Worm (Caenorhabditis elegans) whole organism, L3 larva: ENCODE measurements around the gene lido-10.

Experiments
- ama-1 ChIP-seq: fragments of 150-350 bp; optimal IDR thresholded peaks from 2 replicates; lab custom pipeline; 2018
- ceh-16 ChIP-seq: sonication (generic microtip); optimal IDR thresholded peaks from 2 replicates; lab custom pipeline; 2017; ENCODE audit warnings: missing biosample characterization, missing genetic modification characterization
- ceh-28 ChIP-seq: fragments of 150-350 bp; optimal IDR thresholded peaks from 2 replicates; lab custom pipeline; 2014; ENCODE audit warnings: missing biosample characterization, missing genetic modification reagents, missing genetic modification characterization
- ceh-82 ChIP-seq: fragments of 150-350 bp; optimal IDR thresholded peaks from 2 replicates; lab custom pipeline; 2014; ENCODE audit warnings: missing biosample characterization, missing genetic modification characterization
- ceh-9 ChIP-seq: sonication (generic microtip); optimal IDR thresholded peaks from 2 replicates; lab custom pipeline; 2018; ENCODE audit warnings: missing biosample characterization, missing genetic modification characterization
- egl-5 ChIP-seq: fragments of 150-350 bp; optimal IDR thresholded peaks from 2 replicates; lab custom pipeline; 2017; ENCODE audit warnings: missing biosample characterization, missing genetic modification reagents, missing genetic modification characterization, inconsistent platforms
- elt-1 ChIP-seq: fragments of 150-350 bp; optimal IDR thresholded peaks from 2 replicates; lab custom pipeline; 2014; ENCODE audit warnings: missing biosample characterization, missing genetic modification characterization
- elt-2 ChIP-seq: sonication (generic microtip); optimal IDR thresholded peaks from 2 replicates; lab custom pipeline; 2016; ENCODE audit warnings: missing genetic modification reagents, mild to moderate bottlenecking, missing genetic modification characterization, missing compliant biosample characterization
- eor-1 ChIP-seq, 2 experiments: fragments of 150-350 bp; optimal IDR thresholded peaks; 2 replicates each; lab custom pipeline; 2014 to 2018; ENCODE audit warnings: missing biosample characterization in 2 of 2, missing genetic modification characterization in 2 of 2
- fkh-10 ChIP-seq: sonication (generic microtip); optimal IDR thresholded peaks from 2 replicates; lab custom pipeline; 2017; ENCODE audit warnings: missing biosample characterization, missing genetic modification reagents, missing genetic modification characterization
- fos-1 ChIP-seq: fragments of 150-350 bp; optimal IDR thresholded peaks from 2 replicates; lab custom pipeline; 2014; ENCODE audit warnings: missing biosample characterization, missing genetic modification characterization
- hmg-11 ChIP-seq: sonication (generic microtip); optimal IDR thresholded peaks from 2 replicates; lab custom pipeline; 2016; ENCODE audit warnings: missing genetic modification characterization, missing compliant biosample characterization
- jun-1 ChIP-seq: fragments of 150-350 bp; optimal IDR thresholded peaks from 2 replicates; lab custom pipeline; 2014; ENCODE audit warnings: missing biosample characterization, missing genetic modification reagents, missing genetic modification characterization
- lin-39 ChIP-seq: fragments of 150-350 bp; optimal IDR thresholded peaks from 2 replicates; lab custom pipeline; 2018; ENCODE audit warnings: missing biosample characterization, missing genetic modification reagents, missing genetic modification characterization
- mdl-1 ChIP-seq: fragments of 150-350 bp; optimal IDR thresholded peaks from 2 replicates; lab custom pipeline; 2014; ENCODE audit warnings: missing biosample characterization, missing genetic modification characterization
- mml-1 ChIP-seq: fragments of 150-350 bp; sonication (generic microtip); optimal IDR thresholded peaks from 3 replicates; lab custom pipeline; 2014; ENCODE audit warnings: missing biosample characterization, missing genetic modification characterization
- nfya-1 ChIP-seq: sonication (generic microtip); optimal IDR thresholded peaks from 2 replicates; lab custom pipeline; 2017; ENCODE audit warnings: missing genetic modification characterization, mild to moderate bottlenecking, missing compliant biosample characterization, antibody characterized with exemption, moderate library complexity; ENCODE audit not compliant: insufficient read depth
- nhr-12 ChIP-seq: fragments of 150-350 bp; optimal IDR thresholded peaks from 2 replicates; lab custom pipeline; 2014; ENCODE audit warnings: missing biosample characterization, missing genetic modification characterization
- nhr-28 ChIP-seq: fragments of 150-350 bp; optimal IDR thresholded peaks from 2 replicates; lab custom pipeline; 2014; ENCODE audit warnings: missing biosample characterization, missing genetic modification characterization
- nhr-67 ChIP-seq: fragments of 150-350 bp; optimal IDR thresholded peaks from 2 replicates; lab custom pipeline; 2014; ENCODE audit warnings: missing biosample characterization, missing genetic modification characterization
- nhr-76 ChIP-seq: fragments of 150-350 bp; sonication (generic microtip); optimal IDR thresholded peaks from 5 replicates; lab custom pipeline; 2014; ENCODE audit warnings: missing biosample characterization, missing genetic modification characterization
- pha-4 ChIP-seq: fragments of 150-350 bp; optimal IDR thresholded peaks from 2 replicates; lab custom pipeline; 2014; ENCODE audit warnings: missing biosample characterization, missing genetic modification reagents, missing genetic modification characterization
- pqm-1 ChIP-seq: fragments of 150-350 bp; optimal IDR thresholded peaks from 2 replicates; lab custom pipeline; 2017; ENCODE audit warnings: missing biosample characterization, missing genetic modification characterization, inconsistent platforms
- sea-2 ChIP-seq: fragments of 150-350 bp; sonication (generic microtip); optimal IDR thresholded peaks from 4 replicates; lab custom pipeline; 2014; ENCODE audit warnings: missing biosample characterization, missing genetic modification reagents, missing genetic modification characterization
- skn-1 ChIP-seq: fragments of 150-350 bp; optimal IDR thresholded peaks from 2 replicates; lab custom pipeline; 2014; ENCODE audit warnings: missing biosample characterization, missing genetic modification characterization
- snpc-4 ChIP-seq: fragments of 150-350 bp; optimal IDR thresholded peaks from 2 replicates; lab custom pipeline; 2014; ENCODE audit warnings: missing biosample characterization, missing genetic modification characterization
- tbx-2 ChIP-seq: sonication (generic microtip); optimal IDR thresholded peaks from 2 replicates; lab custom pipeline; 2016; ENCODE audit warnings: mild to moderate bottlenecking, missing genetic modification characterization, missing compliant biosample characterization
- unc-39 ChIP-seq: sonication (generic microtip); optimal IDR thresholded peaks from 4 replicates; lab custom pipeline; 2017; ENCODE audit warnings: missing biosample characterization, missing genetic modification characterization
- unc-62 ChIP-seq: fragments of 150-350 bp; sonication (generic microtip); optimal IDR thresholded peaks from 4 replicates; lab custom pipeline; 2014; ENCODE audit warnings: missing biosample characterization, missing genetic modification reagents, missing genetic modification characterization
- zag-1 ChIP-seq: fragments of 150-350 bp; optimal IDR thresholded peaks from 2 replicates; lab custom pipeline; 2014; ENCODE audit warnings: missing biosample characterization, missing genetic modification characterization
- ztf-11 ChIP-seq: fragments of 150-350 bp; optimal IDR thresholded peaks from 2 replicates; lab custom pipeline; 2014; ENCODE audit warnings: missing biosample characterization, missing genetic modification characterization
- ztf-4 ChIP-seq: fragments of 150-350 bp; optimal IDR thresholded peaks from 2 replicates; lab custom pipeline; 2014; ENCODE audit warnings: missing biosample characterization, missing genetic modification characterization

Gene lido-10

DNA sequence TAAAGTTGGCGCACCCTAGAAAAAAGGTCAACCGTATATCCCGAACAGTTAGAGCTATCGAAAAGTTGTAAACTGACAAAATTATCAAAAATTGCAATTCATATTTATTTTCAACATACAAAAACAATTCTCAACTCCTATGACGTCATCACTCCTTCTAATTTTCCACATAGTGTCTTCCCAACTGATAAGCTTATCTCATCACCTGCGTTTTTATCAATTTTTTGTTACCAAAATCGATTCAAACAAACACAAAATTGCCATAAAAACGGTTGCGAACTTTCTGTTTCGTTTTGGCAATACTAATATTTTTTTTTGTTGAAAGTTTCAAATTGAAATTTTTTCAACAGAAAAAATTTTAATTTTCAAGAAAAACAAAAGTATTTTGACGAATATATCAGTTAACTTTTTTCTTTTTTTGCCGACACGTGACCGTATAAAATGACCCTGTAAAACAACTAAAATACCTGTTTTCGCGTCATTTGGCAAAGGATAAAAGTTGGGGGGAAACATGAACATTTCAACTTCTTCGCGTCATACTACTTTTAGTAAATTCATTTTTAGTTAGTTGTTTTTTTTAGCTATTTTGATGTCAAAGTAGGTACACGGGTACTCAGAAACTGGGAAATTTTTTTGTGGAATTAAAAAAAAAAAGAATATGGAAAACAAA is 26.6 kb upstream of the lido-10 start:
- TF ChIP-seq fos-1 (tag; lab: Kevin White, UChicago): no peak
- TF ChIP-seq ceh-9 (tag; lab: Kevin White, UChicago): no peak
- TF ChIP-seq egl-5 (tag; lab: Kevin White, UChicago): no peak
- no peak for TF ChIP-seq elt-1 (tag; lab: Kevin White, UChicago)
- peak; percentile 24 for TF ChIP-seq ceh-28 (tag; lab: Kevin White, UChicago)
- TF ChIP-seq pqm-1 (tag; lab: Kevin White, UChicago): peak; percentile 69
- TF ChIP-seq ceh-82: no peak
- peak; percentile 70 for TF ChIP-seq pha-4
- no peak for TF ChIP-seq ceh-16
- no peak for TF ChIP-seq eor-1 (tag; optimal IDR thresholded peaks at IDR 0.05; lab: Kevin White, UChicago)
- peak; percentile 37 for TF ChIP-seq jun-1 (tag; lab: Kevin White, UChicago)
- peak; percentile 96 for TF ChIP-seq elt-2 (tag; lab: Kevin White, UChicago)
- peak; percentile 16 for TF ChIP-seq ztf-4 (tag; lab: Kevin White, UChicago)
- no peak for TF ChIP-seq unc-62 (GFP tag; lab: Kevin White, UChicago)

DNA sequence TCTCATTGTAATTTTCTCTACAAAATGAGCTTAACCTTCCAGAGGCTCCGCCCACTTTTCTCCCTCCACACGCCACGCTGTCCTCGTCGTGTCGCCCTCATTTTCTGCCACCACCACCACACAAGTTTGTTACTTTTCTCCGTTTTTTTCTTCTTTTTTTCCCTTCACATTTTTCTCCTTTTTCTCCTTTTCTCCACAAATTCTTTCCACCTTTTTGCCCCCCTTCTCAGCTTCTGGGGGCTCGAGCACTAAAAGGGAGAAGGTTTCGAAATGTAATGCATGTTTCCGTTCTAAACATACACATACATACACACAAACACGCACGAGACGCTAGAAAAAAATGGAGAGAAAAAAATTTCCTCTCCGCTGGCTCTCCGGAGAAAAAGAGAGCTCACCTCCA is 25.7 kb upstream of the lido-10 start, which contains the start of gene nhr-88:
nhr-88 (plus strand) TSS at position 43 of the 400 bp plus-strand sequence.
- no peak for TF ChIP-seq ztf-11
- TF ChIP-seq ceh-82: no peak
- TF ChIP-seq hmg-11 (tag; lab: Kevin White, UChicago): peak; percentile 52
- TF ChIP-seq unc-62 (GFP tag; lab: Kevin White, UChicago): no peak
- no peak for TF ChIP-seq mml-1
- no peak for TF ChIP-seq ceh-28 (tag; lab: Kevin White, UChicago)
- no peak for TF ChIP-seq sea-2 (GFP tag; lab: Kevin White, UChicago)
- peak; percentile 43 for TF ChIP-seq ama-1 (lab: Kevin White, UChicago)
- TF ChIP-seq egl-5 (tag; lab: Kevin White, UChicago): no peak
- TF ChIP-seq nhr-76 (tag; lab: Kevin White, UChicago): no peak
- TF ChIP-seq fkh-10 (GFP tag; lab: Kevin White, UChicago): no peak
- TF ChIP-seq ztf-4 (tag; lab: Kevin White, UChicago): no peak
- TF ChIP-seq lin-39 (tag; lab: Kevin White, UChicago): no peak
- TF ChIP-seq nhr-12 (tag; lab: Kevin White, UChicago): no peak
- peak; percentile 49 for TF ChIP-seq nfya-1 (tag; lab: Kevin White, UChicago)

ce11 chrII:2977652-2978051 is 24.7 kb upstream of the lido-10 start:
- TF ChIP-seq tbx-2 (tag; lab: Kevin White, UChicago) (no peak), nhr-28 (no peak), ztf-11 (no peak), nhr-12 (tag; lab: Kevin White, UChicago) (no peak), egl-5 (tag; lab: Kevin White, UChicago) (no peak), hmg-11 (tag; lab: Kevin White, UChicago) (no peak), elt-2 (tag; lab: Kevin White, UChicago) (no peak), ztf-4 (tag; lab: Kevin White, UChicago) (no peak), fos-1 (tag; lab: Kevin White, UChicago) (no peak), snpc-4 (tag; lab: Kevin White, UChicago) (no peak), elt-1 (tag; lab: Kevin White, UChicago) (no peak), mdl-1 (tag; lab: Kevin White, UChicago) (no peak), nhr-67 (tag; lab: Kevin White, UChicago) (no peak), nfya-1 (tag; lab: Kevin White, UChicago) (no peak), skn-1 (tag; lab: Kevin White, UChicago) (no peak), ceh-28 (tag; lab: Kevin White, UChicago) (no peak), ama-1 (lab: Kevin White, UChicago) (no peak), unc-39 (tag; lab: Kevin White, UChicago) (no peak), ceh-9 (tag; lab: Kevin White, UChicago) (no peak), pqm-1 (tag; lab: Kevin White, UChicago) (no peak)

DNA sequence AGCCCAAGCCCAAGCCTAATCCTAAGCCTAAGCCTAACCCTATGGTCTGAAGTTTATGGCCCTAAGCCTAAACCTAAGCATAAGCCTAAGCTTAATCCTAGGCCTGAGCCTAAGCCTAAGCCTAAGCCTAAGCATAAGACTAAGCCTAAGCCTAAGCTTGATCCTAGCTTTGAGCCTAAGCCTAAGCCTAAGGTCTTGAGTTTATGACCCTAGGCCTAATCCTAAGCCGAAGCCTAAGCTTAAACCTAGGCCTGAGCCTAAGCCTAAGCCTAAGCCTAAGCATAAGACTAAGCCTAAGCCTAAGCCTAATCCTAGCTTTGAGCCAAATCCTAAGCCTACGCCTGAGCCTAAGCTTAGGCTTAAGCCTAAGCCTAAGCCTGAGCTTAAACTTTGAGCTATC is 23.2 kb upstream of the lido-10 start:
- TF ChIP-seq nhr-67 (tag; lab: Kevin White, UChicago) (no peak), elt-2 (tag; lab: Kevin White, UChicago) (no peak), ama-1 (lab: Kevin White, UChicago) (no peak)

ce11 chrII:2984383-2984782 is 17.9 kb upstream of the lido-10 start:
- TF ChIP-seq zag-1 (tag; lab: Kevin White, UChicago) (no peak), nhr-28 (no peak), ztf-11 (no peak)
